Worm (Caenorhabditis elegans) whole organism, L2 larva: ENCODE data around the gene K09F5.6.

Experiments
- C34F6.9 ChIP-seq: fragments of 150-350 bp; optimal IDR thresholded peaks from 2 replicates; lab custom pipeline; 2014; ENCODE audit warnings: missing biosample characterization, missing genetic modification characterization
- F13H6.1 ChIP-seq: sonication (generic microtip); optimal IDR thresholded peaks from 2 replicates; lab custom pipeline; 2016; ENCODE audit warnings: missing genetic modification characterization, missing compliant biosample characterization
- Y55F3AM.14 ChIP-seq: fragments of 200-800 bp; sonication (Bioruptor generic); optimal IDR thresholded peaks from 2 replicates; lab custom pipeline; 2018; ENCODE audit warnings: mild to moderate bottlenecking, missing genetic modification characterization, missing compliant biosample characterization
- ama-1 ChIP-seq: fragments of 150-350 bp; optimal IDR thresholded peaks from 2 replicates; lab custom pipeline; 2018; ENCODE audit warnings: inconsistent platforms
- blmp-1 ChIP-seq: sonication (generic microtip); optimal IDR thresholded peaks from 2 replicates; lab custom pipeline; 2017; ENCODE audit warnings: missing genetic modification characterization, mild to moderate bottlenecking, missing compliant biosample characterization, antibody characterized with exemption, moderate library complexity; ENCODE audit not compliant: insufficient read depth
- crh-2 ChIP-seq: sonication (generic microtip); optimal IDR thresholded peaks from 2 replicates; lab custom pipeline; 2017; ENCODE audit warnings: missing biosample characterization, missing genetic modification characterization
- egl-27 ChIP-seq: sonication (generic microtip); optimal IDR thresholded peaks from 3 replicates; lab custom pipeline; 2017; ENCODE audit warnings: missing biosample characterization, missing genetic modification reagents, missing genetic modification characterization
- elt-1 ChIP-seq: fragments of 150-350 bp; optimal IDR thresholded peaks from 2 replicates; lab custom pipeline; 2014; ENCODE audit warnings: missing biosample characterization, missing genetic modification characterization
- elt-3 ChIP-seq: sonication (generic microtip); optimal IDR thresholded peaks from 2 replicates; lab custom pipeline; 2017; ENCODE audit warnings: missing biosample characterization, missing genetic modification characterization
- gmeb-1 ChIP-seq: fragments of 150-350 bp; optimal IDR thresholded peaks from 2 replicates; lab custom pipeline; 2014; ENCODE audit warnings: missing biosample characterization, missing genetic modification characterization
- lin-11 ChIP-seq: fragments of 150-350 bp; sonication (generic microtip); optimal IDR thresholded peaks from 2 replicates; lab custom pipeline; 2014; ENCODE audit warnings: missing biosample characterization, missing genetic modification characterization, inconsistent platforms, mixed read lengths
- lsy-2 ChIP-seq, 2 experiments: fragments of 150-350 bp in 1 of 2; sonication (generic microtip) in 1 of 2; optimal IDR thresholded peaks; 2 replicates each; lab custom pipeline; 2014 to 2017; ENCODE audit warnings: missing biosample characterization in 2 of 2, missing genetic modification characterization in 2 of 2
- mab-5 ChIP-seq: fragments of 150-350 bp; optimal IDR thresholded peaks from 2 replicates; lab custom pipeline; 2014; ENCODE audit warnings: missing biosample characterization, missing genetic modification characterization
- mdl-1 ChIP-seq, 2 experiments: fragments of 150-350 bp in 1 of 2; sonication (generic microtip) in 1 of 2; optimal IDR thresholded peaks; 2 replicates each; lab custom pipeline; 2017; ENCODE audit warnings: missing biosample characterization in 2 of 2, missing genetic modification characterization in 2 of 2
- nhr-11 ChIP-seq: fragments of 150-350 bp; optimal IDR thresholded peaks from 2 replicates; lab custom pipeline; 2014; ENCODE audit warnings: missing biosample characterization, missing genetic modification characterization
- nhr-12 ChIP-seq: fragments of 150-350 bp; optimal IDR thresholded peaks from 2 replicates; lab custom pipeline; 2014; ENCODE audit warnings: missing biosample characterization, missing genetic modification characterization
- nhr-129 ChIP-seq: fragments of 150-350 bp; optimal IDR thresholded peaks from 2 replicates; lab custom pipeline; 2014; ENCODE audit warnings: missing biosample characterization, missing genetic modification characterization
- nhr-21 ChIP-seq: fragments of 150-350 bp; optimal IDR thresholded peaks from 2 replicates; lab custom pipeline; 2014; ENCODE audit warnings: missing biosample characterization, missing genetic modification characterization
- nhr-23 ChIP-seq: fragments of 150-350 bp; optimal IDR thresholded peaks from 2 replicates; lab custom pipeline; 2014; ENCODE audit warnings: missing biosample characterization, missing genetic modification reagents, missing genetic modification characterization
- nhr-237 ChIP-seq: fragments of 150-350 bp; optimal IDR thresholded peaks from 2 replicates; lab custom pipeline; 2014; ENCODE audit warnings: missing biosample characterization, missing genetic modification characterization
- nhr-25 ChIP-seq: fragments of 150-350 bp; sonication (generic microtip); optimal IDR thresholded peaks from 3 replicates; lab custom pipeline; 2014; ENCODE audit warnings: missing biosample characterization, missing genetic modification characterization
- nhr-77 ChIP-seq: fragments of 150-350 bp; optimal IDR thresholded peaks from 2 replicates; lab custom pipeline; 2014; ENCODE audit warnings: missing biosample characterization, missing genetic modification characterization
- peb-1 ChIP-seq: fragments of 150-350 bp; optimal IDR thresholded peaks from 2 replicates; lab custom pipeline; 2014; ENCODE audit warnings: missing biosample characterization, missing genetic modification characterization
- sem-4 ChIP-seq: fragments of 150-350 bp; optimal IDR thresholded peaks from 2 replicates; lab custom pipeline; 2014; ENCODE audit warnings: missing biosample characterization, missing genetic modification reagents, missing genetic modification characterization
- skn-1 ChIP-seq: sonication (generic microtip); optimal IDR thresholded peaks from 2 replicates; lab custom pipeline; 2017; ENCODE audit warnings: missing biosample characterization, missing genetic modification characterization
- sma-9 ChIP-seq, 2 experiments: fragments of 150-350 bp in 1 of 2; sonication (generic microtip) in 1 of 2; optimal IDR thresholded peaks; 2 replicates each; lab custom pipeline; 2014 to 2016; ENCODE audit warnings: missing genetic modification characterization in 2 of 2, mild to moderate bottlenecking in 1 of 2, missing biosample characterization in 1 of 2, missing compliant biosample characterization in 1 of 2, missing genetic modification reagents in 1 of 2, moderate library complexity in 1 of 2
- snpc-4 ChIP-seq: fragments of 150-350 bp; optimal IDR thresholded peaks from 2 replicates; lab custom pipeline; 2014; ENCODE audit warnings: missing biosample characterization, missing genetic modification characterization
- unc-39 ChIP-seq: fragments of 150-350 bp; optimal IDR thresholded peaks from 2 replicates; lab custom pipeline; 2014; ENCODE audit warnings: missing biosample characterization, missing genetic modification characterization
- unc-55 ChIP-seq: fragments of 150-350 bp; sonication (generic microtip); optimal IDR thresholded peaks from 3 replicates; lab custom pipeline; 2014; ENCODE audit warnings: missing biosample characterization, missing genetic modification reagents, missing genetic modification characterization
- unc-62 ChIP-seq: fragments of 150-350 bp; optimal IDR thresholded peaks from 2 replicates; lab custom pipeline; 2014; ENCODE audit warnings: missing biosample characterization, missing genetic modification reagents, missing genetic modification characterization
- zag-1 ChIP-seq: fragments of 150-350 bp; optimal IDR thresholded peaks from 2 replicates; lab custom pipeline; 2014; ENCODE audit warnings: missing biosample characterization, missing genetic modification characterization
- ztf-11 ChIP-seq: sonication (generic microtip); optimal IDR thresholded peaks from 2 replicates; lab custom pipeline; 2017; ENCODE audit warnings: missing biosample characterization, missing genetic modification characterization

The K09F5.6 gene

ce11 chrX:7689570-7689969 is 29.5 kb upstream of the K09F5.6 start:
- peak; percentile 29 for TF ChIP-seq F13H6.1 (tag; lab: Kevin White, UChicago)
- no peak for TF ChIP-seq sem-4
- peak; percentile 23 for TF ChIP-seq nhr-129 (tag; lab: Kevin White, UChicago)
- no peak for TF ChIP-seq lin-11 (tag; lab: Kevin White, UChicago)
- no peak for TF ChIP-seq nhr-77 (tag; lab: Kevin White, UChicago)
- no peak for TF ChIP-seq snpc-4 (tag; lab: Kevin White, UChicago)
- TF ChIP-seq ztf-11 (tag; lab: Kevin White, UChicago) = no peak
- TF ChIP-seq nhr-11 (tag; lab: Kevin White, UChicago) = no peak
- TF ChIP-seq sma-9 (GFP tag; optimal IDR thresholded peaks at IDR 0.05; lab: Kevin White, UChicago) = peak; percentile 24
- TF ChIP-seq sma-9 (tag; optimal IDR thresholded peaks at IDR 0.05; lab: Kevin White, UChicago) = no peak
- TF ChIP-seq unc-39 = no peak

ce11 chrX:7703863-7704262 is 15.2 kb upstream of the K09F5.6 start:
- no peak for TF ChIP-seq F13H6.1 (tag; lab: Kevin White, UChicago)
- TF ChIP-seq nhr-237 = no peak
- TF ChIP-seq nhr-129 (tag; lab: Kevin White, UChicago) = no peak
- no peak for TF ChIP-seq peb-1 (tag; lab: Kevin White, UChicago)
- no peak for TF ChIP-seq lsy-2 (tag; optimal IDR thresholded peaks at IDR 0.05; lab: Kevin White, UChicago)
- no peak for TF ChIP-seq C34F6.9 (tag; lab: Kevin White, UChicago)
- no peak for TF ChIP-seq nhr-21 (tag; lab: Kevin White, UChicago)
- TF ChIP-seq sem-4 = no peak
- TF ChIP-seq crh-2 (tag; lab: Kevin White, UChicago) = no peak
- TF ChIP-seq mdl-1 (tag; optimal IDR thresholded peaks at IDR 0.05; lab: Kevin White, UChicago) = no peak
- TF ChIP-seq egl-27 (tag; lab: Kevin White, UChicago) = no peak
- TF ChIP-seq zag-1 = no peak
- no peak for TF ChIP-seq ztf-11 (tag; lab: Kevin White, UChicago)
- no peak for TF ChIP-seq elt-3 (tag; lab: Kevin White, UChicago)
- TF ChIP-seq unc-55 (GFP tag; lab: Kevin White, UChicago) = no peak
- TF ChIP-seq nhr-11 (tag; lab: Kevin White, UChicago) = no peak

- TF ChIP-seq skn-1 (tag; lab: Kevin White, UChicago) (no peak), Y55F3AM.14 (GFP tag; lab: Kevin White, UChicago) (no peak), nhr-25 (tag; lab: Kevin White, UChicago) (no peak), mab-5 (tag; lab: Kevin White, UChicago) (no peak), F13H6.1 (tag; lab: Kevin White, UChicago) (no peak), elt-1 (tag; lab: Kevin White, UChicago) (no peak), snpc-4 (tag; lab: Kevin White, UChicago) (no peak), sma-9 (GFP tag; optimal IDR thresholded peaks at IDR 0.05; lab: Kevin White, UChicago) (no peak), sma-9 (tag; optimal IDR thresholded peaks at IDR 0.05; lab: Kevin White, UChicago) (no peak), nhr-12 (tag; lab: Kevin White, UChicago) (no peak), nhr-11 (tag; lab: Kevin White, UChicago) (no peak), C34F6.9 (tag; lab: Kevin White, UChicago) (no peak), unc-62 (no peak)
Observed at ce11 chrX:7707031-7707430, 12.0 kb upstream of the K09F5.6 start, which contains the start of gene kvs-1. kvs-1 (minus strand) TSS chrX:7707131.

ce11 chrX:7710187-7710586 is 8.9 kb upstream of the K09F5.6 start:
- TF ChIP-seq elt-1 (tag; lab: Kevin White, UChicago) = no peak
- peak; percentile 2 for TF ChIP-seq Y55F3AM.14 (GFP tag; lab: Kevin White, UChicago)

ce11 chrX:7710643-7711042 is 8.4 kb upstream of the K09F5.6 start, which contains the start of gene K09F5.4:
K09F5.4 (minus strand) TSS chrX:7710743.
- TF ChIP-seq gmeb-1 (tag; lab: Kevin White, UChicago) (no peak), peb-1 (tag; lab: Kevin White, UChicago) (no peak), F13H6.1 (tag; lab: Kevin White, UChicago) (no peak), mdl-1 (tag; optimal IDR thresholded peaks at IDR 0.05; lab: Kevin White, UChicago) (no peak), mab-5 (tag; lab: Kevin White, UChicago) (no peak), snpc-4 (tag; lab: Kevin White, UChicago) (no peak), nhr-25 (tag; lab: Kevin White, UChicago) (no peak), nhr-23 (tag; lab: Kevin White, UChicago) (no peak), sma-9 (GFP tag; optimal IDR thresholded peaks at IDR 0.05; lab: Kevin White, UChicago) (no peak), sma-9 (tag; optimal IDR thresholded peaks at IDR 0.05; lab: Kevin White, UChicago) (no peak), ama-1 (lab: Kevin White, UChicago) (no peak), nhr-77 (tag; lab: Kevin White, UChicago) (no peak), blmp-1 (tag; lab: Kevin White, UChicago) (no peak), Y55F3AM.14 (GFP tag; lab: Kevin White, UChicago) (no peak), egl-27 (tag; lab: Kevin White, UChicago) (no peak)
